Fruit fly (Drosophila melanogaster) Kc167 (cell line): Measurements from ENCODE around the gene CG5191.

Experiments
- psq ChIP-seq: fragments of >200 bp; optimal IDR thresholded peaks from 2 replicates; lab custom pipeline; 2017; ENCODE audit warnings: missing external identifiers
- ttk ChIP-seq: sonication (Bioruptor generic); optimal IDR thresholded peaks from 2 replicates; lab custom pipeline; 2017; ENCODE audit warnings: missing external identifiers

DNA sequence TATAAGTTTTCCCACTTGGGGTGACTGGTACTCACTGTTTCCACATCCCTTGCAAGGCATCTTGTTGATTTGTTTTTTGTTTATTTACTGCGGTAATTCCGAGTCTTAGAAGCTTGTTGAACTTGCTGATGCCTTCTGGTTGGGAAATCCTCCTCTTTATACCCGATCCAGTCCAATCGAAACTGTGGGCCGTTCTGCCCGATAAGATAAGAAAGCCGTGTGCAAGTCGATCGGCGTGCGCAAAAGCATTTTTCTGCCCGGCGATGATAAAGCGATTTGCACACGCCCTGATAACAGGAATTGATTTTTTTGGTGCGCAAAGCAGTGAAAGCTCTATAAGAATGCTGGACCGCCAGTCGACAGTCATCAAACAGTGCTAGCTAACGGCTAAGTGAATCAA is 26.1 kb upstream of the CG5191 start, which contains the start of the genes MtnE and MtnD:
- TF ChIP-seq psq (lab: Kevin White, UChicago) (no peak), ttk (no peak)
